Fruit fly (Drosophila melanogaster): ENCODE data around the gene CG42827.

The CG42827 gene

DNA sequence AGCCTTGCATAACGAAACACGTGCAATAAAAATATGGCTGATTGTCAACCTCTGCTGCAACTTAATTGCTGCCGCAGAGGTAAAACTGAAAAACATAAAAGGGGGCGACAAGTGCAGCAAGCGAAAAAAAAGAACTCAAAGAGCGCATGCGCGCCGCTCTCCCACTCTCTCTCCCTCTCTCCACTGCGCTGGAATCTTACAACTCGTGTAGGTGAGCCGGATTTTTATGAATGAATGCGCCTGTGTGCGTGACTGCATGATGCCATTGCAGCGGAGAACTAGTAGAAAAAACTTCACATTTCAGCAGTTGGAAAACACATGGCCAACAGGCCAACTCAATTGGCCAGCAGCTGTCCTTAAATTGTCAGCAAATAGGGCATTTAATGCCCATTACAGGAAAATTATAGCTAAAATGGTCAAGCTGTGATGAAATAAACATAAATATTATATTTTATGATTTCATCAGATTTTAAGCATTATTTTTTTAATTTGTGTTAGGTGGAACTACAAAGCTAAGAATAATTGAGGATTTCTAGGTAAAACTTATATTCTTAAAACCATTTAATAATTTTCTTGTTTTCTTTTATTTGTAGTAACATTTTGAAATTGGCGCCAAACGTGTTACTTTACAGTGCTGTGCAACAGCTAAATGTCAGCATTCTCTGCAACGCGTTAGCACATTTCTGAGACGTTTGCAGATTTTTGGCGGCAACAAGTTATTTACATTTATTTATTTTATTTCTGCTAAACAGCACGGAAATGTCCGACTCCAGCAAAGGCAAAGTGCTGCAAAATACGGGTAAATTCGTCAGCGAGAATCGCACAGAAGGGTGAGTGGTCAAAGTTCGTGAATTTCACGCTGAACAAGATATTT is 25.1 kb upstream of the CG42827 start, which contains the start of gene PolE1:
Gene PolE1 (plus strand): TSS at position 697 of the 874 bp plus-strand sequence.
- no peak for TF ChIP-seq gl (tag; optimal IDR thresholded peaks at IDR 0.05)
- TF ChIP-seq CG12605 (GFP tag; IDR thresholded peaks at IDR 0.05), result peak; percentile 40; the same call in 1 of the 2 replicates
- TF ChIP-seq fd96Ca (GFP tag; IDR thresholded peaks at IDR 0.05), result peak; percentile 44; the same call in 2 of the 3 replicates
- peak; percentile 15 for TF ChIP-seq Ets98B (GFP tag; IDR thresholded peaks at IDR 0.05)
- TF ChIP-seq Pif1B (GFP tag; optimal IDR thresholded peaks at IDR 0.05), result peak; percentile 12
- no peak for TF ChIP-seq CG34367 (tag; optimal IDR thresholded peaks at IDR 0.05)
- TF ChIP-seq CG4496 (GFP tag; IDR thresholded peaks at IDR 0.05), result peak; percentile 59; the same call in 2 of the 3 replicates

DNA sequence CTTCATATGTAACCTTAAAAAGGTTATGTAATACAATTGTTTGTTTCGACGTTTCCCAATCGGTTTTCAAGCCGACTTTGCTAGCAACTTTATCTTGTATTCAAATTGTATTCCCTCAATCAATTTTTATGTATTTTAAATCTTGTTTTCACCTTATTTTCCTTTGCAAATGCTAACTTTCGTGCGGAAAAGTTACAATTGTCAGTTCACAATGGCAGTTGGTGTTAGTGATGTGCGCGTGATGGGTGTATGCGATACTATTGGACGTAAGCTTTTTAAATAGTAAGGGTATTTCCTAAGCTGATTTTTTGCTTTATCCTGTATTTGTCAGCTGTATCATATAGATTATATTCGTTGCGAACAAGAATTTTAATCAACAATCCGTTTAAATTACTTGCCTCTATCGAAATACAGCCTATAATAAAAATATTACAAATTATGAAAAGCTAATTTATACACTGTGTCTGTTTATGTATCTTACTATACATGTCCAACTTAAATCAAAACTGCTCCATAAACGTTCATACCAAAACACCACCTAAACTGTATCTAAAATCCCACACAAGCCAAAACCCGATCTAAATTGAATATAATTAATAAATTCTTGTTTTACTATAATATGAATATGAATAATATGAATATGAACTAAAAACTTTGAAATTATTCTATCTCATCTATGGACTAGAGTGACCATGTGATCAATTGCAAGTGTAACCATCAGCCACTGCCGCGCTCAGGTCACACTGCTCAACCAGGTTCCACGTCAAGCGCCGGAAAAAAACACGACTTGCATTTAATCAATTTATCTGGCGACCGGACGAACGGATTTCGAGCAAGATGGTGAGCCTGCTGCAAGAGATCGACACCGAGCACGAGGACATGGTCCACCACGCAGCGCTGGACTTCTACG is 16.6 kb upstream of the CG42827 start, which contains the start of the genes ATPsynCF6 and Sec13:
Gene ATPsynCF6 (minus strand): TSS at position 236 of the 910 bp plus-strand sequence.
Gene Sec13 (plus strand): TSS at position 450 of the 910 bp plus-strand sequence.
- no peak for TF ChIP-seq CG13204 (GFP tag; optimal IDR thresholded peaks at IDR 0.05)
- TF ChIP-seq CG8159 (tag; optimal IDR thresholded peaks at IDR 0.05), result peak; percentile 59
- TF ChIP-seq CG17806 (tag; optimal IDR thresholded peaks at IDR 0.05), result peak; percentile 51
- TF ChIP-seq CG12605 (GFP tag; IDR thresholded peaks at IDR 0.05), result no peak
- peak; percentile 36 for TF ChIP-seq CG15710 (tag; optimal IDR thresholded peaks at IDR 0.05)
- TF ChIP-seq CG8301 (tag; optimal IDR thresholded peaks at IDR 0.05), result peak; percentile 52
- TF ChIP-seq fd96Ca (GFP tag; IDR thresholded peaks at IDR 0.05), result no peak
- TF ChIP-seq D1 (tag; optimal IDR thresholded peaks at IDR 0.05), result no peak
- TF ChIP-seq CG9948 (tag; optimal IDR thresholded peaks at IDR 0.05), result peak; percentile 40
- TF ChIP-seq CG10348 (GFP tag; IDR thresholded peaks at IDR 0.05), result no peak
- TF ChIP-seq Pif1B (GFP tag; optimal IDR thresholded peaks at IDR 0.05), result peak; percentile 56
- TF ChIP-seq CG4496 (GFP tag; IDR thresholded peaks at IDR 0.05), result peak; percentile 77
- TF ChIP-seq CG32121 (GFP tag; IDR thresholded peaks at IDR 0.05), result peak; percentile 40; the same call in 1 of the 2 replicates
- peak; percentile 10 for TF ChIP-seq Snoo (tag; optimal IDR thresholded peaks at IDR 0.05)
- TF ChIP-seq Ets98B (GFP tag; IDR thresholded peaks at IDR 0.05), result peak; percentile 52
- peak; percentile 15 for TF ChIP-seq CG34367 (tag; optimal IDR thresholded peaks at IDR 0.05)
- TF ChIP-seq gl (tag; optimal IDR thresholded peaks at IDR 0.05), result no peak
- peak; percentile 63 for TF ChIP-seq CG14655 (GFP tag; optimal IDR thresholded peaks at IDR 0.05)
- peak; percentile 22; the same call in 1 of the 2 replicates for TF ChIP-seq rn (GFP tag; IDR thresholded peaks at IDR 0.05)

DNA sequence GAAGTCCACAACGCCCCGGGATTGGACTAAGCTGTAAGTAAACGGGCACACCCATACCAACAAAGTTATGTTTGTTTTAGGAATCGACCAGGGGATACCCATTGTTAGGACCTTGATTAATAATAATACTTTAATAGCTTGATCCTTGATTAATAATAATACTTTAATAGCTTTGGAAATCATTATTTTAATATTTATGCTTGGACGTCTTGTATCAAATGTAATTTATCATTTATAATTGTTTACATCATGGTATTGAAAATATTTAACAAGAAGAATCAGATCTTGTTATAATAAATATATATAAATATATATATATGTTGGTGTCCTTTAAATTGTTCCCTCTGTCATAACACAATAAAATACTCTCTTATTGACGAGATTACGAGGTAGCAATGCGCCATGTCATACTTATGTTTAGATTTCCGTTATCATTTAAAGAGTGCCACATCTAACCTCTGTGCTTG is 15.8 kb upstream of the CG42827 start:
- TF ChIP-seq CG13204 (GFP tag; optimal IDR thresholded peaks at IDR 0.05), result no peak
- TF ChIP-seq CG8301 (tag; optimal IDR thresholded peaks at IDR 0.05), result peak; percentile 75
- TF ChIP-seq EcR (GFP tag; optimal IDR thresholded peaks at IDR 0.05), result no peak
- TF ChIP-seq CG34367 (tag; optimal IDR thresholded peaks at IDR 0.05), result peak; percentile 79
- peak; percentile 80 for TF ChIP-seq CG12605 (GFP tag; IDR thresholded peaks at IDR 0.05)
- peak; percentile 75 for TF ChIP-seq CG9948 (tag; optimal IDR thresholded peaks at IDR 0.05)
- peak; percentile 74 for TF ChIP-seq CG17806 (tag; optimal IDR thresholded peaks at IDR 0.05)
- no peak for TF ChIP-seq D1 (tag; optimal IDR thresholded peaks at IDR 0.05)
- TF ChIP-seq rn (GFP tag; IDR thresholded peaks at IDR 0.05), result 0 out of 2 replicates have a peak, but pooled peaks have one; percentile 20
- TF ChIP-seq CG10348 (GFP tag; IDR thresholded peaks at IDR 0.05), result peak; percentile 12; the same call in 1 of the 2 replicates
- no peak for TF ChIP-seq fd96Ca (GFP tag; IDR thresholded peaks at IDR 0.05)
- peak; percentile 63 for TF ChIP-seq CG14655 (GFP tag; optimal IDR thresholded peaks at IDR 0.05)
- peak; percentile 85 for TF ChIP-seq CG15710 (tag; optimal IDR thresholded peaks at IDR 0.05)
- TF ChIP-seq Ets98B (GFP tag; IDR thresholded peaks at IDR 0.05), result peak; percentile 64; the same call in 1 of the 2 replicates
- peak; percentile 57 for TF ChIP-seq Snoo (tag; optimal IDR thresholded peaks at IDR 0.05)
- peak; percentile 81 for TF ChIP-seq CG8159 (tag; optimal IDR thresholded peaks at IDR 0.05)
- TF ChIP-seq CG32121 (GFP tag; IDR thresholded peaks at IDR 0.05), result peak; percentile 76
- TF ChIP-seq gl (tag; optimal IDR thresholded peaks at IDR 0.05), result no peak
- TF ChIP-seq Pif1A (GFP tag; optimal IDR thresholded peaks at IDR 0.05), result no peak
- peak; percentile 78 for TF ChIP-seq CG4496 (GFP tag; IDR thresholded peaks at IDR 0.05)
- peak; percentile 49 for TF ChIP-seq Pif1B (GFP tag; optimal IDR thresholded peaks at IDR 0.05)

DNA sequence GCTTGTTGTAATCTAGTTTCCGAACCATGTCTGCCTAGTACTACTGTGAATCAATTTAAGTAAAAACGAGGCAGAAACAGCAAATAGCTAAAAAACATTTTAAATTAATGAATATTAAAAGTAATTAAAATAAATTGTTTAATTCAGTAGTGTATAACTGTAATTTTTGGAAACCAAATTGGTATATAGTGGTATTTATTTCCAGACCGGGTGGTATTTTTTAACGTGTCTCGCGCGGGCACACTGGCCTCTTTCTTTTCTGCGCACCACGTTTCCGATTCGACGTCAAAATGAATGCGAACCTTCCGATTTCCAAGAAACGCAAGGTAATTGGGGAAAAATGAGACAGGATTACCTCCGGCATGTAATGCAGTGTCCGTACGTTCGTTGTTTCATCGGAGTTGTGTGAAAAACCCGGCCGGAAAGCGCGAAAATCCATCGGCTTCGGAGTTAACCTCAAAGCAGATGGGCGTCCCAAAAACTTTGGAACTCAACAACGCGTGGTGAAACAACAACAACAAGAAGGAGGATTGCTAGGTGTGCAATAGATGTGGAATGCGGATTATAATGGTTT is 14.1 kb upstream of the CG42827 start, which contains the start of gene RpS3:
Gene RpS3 (plus strand): TSS at position 248 of the 574 bp plus-strand sequence.
- TF ChIP-seq gl (tag; optimal IDR thresholded peaks at IDR 0.05), result peak; percentile 13
- TF ChIP-seq rn (GFP tag; IDR thresholded peaks at IDR 0.05), result no peak
- no peak for TF ChIP-seq CG9948 (tag; optimal IDR thresholded peaks at IDR 0.05)
- peak; percentile 18 for TF ChIP-seq Snoo (tag; optimal IDR thresholded peaks at IDR 0.05)
- no peak for TF ChIP-seq CG10348 (GFP tag; IDR thresholded peaks at IDR 0.05)
- no peak for TF ChIP-seq CG14655 (GFP tag; optimal IDR thresholded peaks at IDR 0.05)
- TF ChIP-seq CG4496 (GFP tag; IDR thresholded peaks at IDR 0.05), result no peak
- TF ChIP-seq CG8159 (tag; optimal IDR thresholded peaks at IDR 0.05), result peak; percentile 16
- TF ChIP-seq CG17806 (tag; optimal IDR thresholded peaks at IDR 0.05), result no peak
- no peak; the same call in 1 of the 2 replicates for TF ChIP-seq Ets98B (GFP tag; IDR thresholded peaks at IDR 0.05)
- TF ChIP-seq CG8301 (tag; optimal IDR thresholded peaks at IDR 0.05), result no peak
- TF ChIP-seq fd96Ca (GFP tag; IDR thresholded peaks at IDR 0.05), result no peak
- no peak for TF ChIP-seq Pif1A (GFP tag; optimal IDR thresholded peaks at IDR 0.05)
- TF ChIP-seq CG12605 (GFP tag; IDR thresholded peaks at IDR 0.05), result no peak
- TF ChIP-seq Pif1B (GFP tag; optimal IDR thresholded peaks at IDR 0.05), result peak; percentile 13
- no peak for TF ChIP-seq EcR (GFP tag; optimal IDR thresholded peaks at IDR 0.05)
- TF ChIP-seq CG34367 (tag; optimal IDR thresholded peaks at IDR 0.05), result no peak
- no peak for TF ChIP-seq D1 (tag; optimal IDR thresholded peaks at IDR 0.05)
- no peak for TF ChIP-seq CG13204 (GFP tag; optimal IDR thresholded peaks at IDR 0.05)
- no peak; the same call in 1 of the 2 replicates for TF ChIP-seq CG32121 (GFP tag; IDR thresholded peaks at IDR 0.05)
- no peak for TF ChIP-seq CG15710 (tag; optimal IDR thresholded peaks at IDR 0.05)

Measured in whole organism, pupa.